Worm (Caenorhabditis elegans): Measurements from ENCODE around the gene C54G10.1.

DNA sequence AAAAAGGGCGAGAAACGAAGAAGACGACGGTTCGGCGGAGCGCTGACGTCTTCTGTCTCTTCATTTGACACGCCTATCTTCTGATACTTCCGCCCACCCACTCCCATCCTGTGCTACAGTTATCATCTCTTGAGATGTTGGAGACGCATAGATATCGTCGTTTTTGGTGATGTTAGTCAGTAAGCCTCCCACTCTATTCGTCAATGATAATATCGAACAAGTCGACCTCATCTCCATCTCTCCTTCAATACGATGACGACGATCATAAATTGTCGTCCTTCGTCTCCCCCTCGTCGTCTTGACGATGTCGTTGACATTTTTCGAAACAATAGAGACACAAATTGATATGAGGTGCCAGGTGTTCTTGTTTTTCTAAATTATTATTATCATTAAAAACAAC, 17.2 kb downstream of the C54G10.1 start, which contains the start of gene slc-25A29:
- no peak for TF ChIP-seq him-1 (tag; optimal IDR thresholded peaks at IDR 0.05)
- no peak for TF ChIP-seq W03F9.2 (tag; optimal IDR thresholded peaks at IDR 0.05)

Data from whole organism, L4/young adult.